Fruit fly (Drosophila melanogaster) whole organism, embryonic: ENCODE data around the gene Bdp1.

ENCODE experiments used
- B-H1 ChIP-seq: fragments of 200-800 bp; sonication (Bioruptor generic); IDR thresholded peaks from 3 replicates; pipeline ENCODE4 v1.3.6; 2022; ENCODE audit warnings: missing biosample characterization, missing genetic modification characterization
- CG10147 ChIP-seq: fragments of 200-800 bp; sonication (Bioruptor generic); optimal IDR thresholded peaks from 2 replicates; lab custom pipeline; 2019; ENCODE audit warnings: missing biosample characterization, mild to moderate bottlenecking, missing genetic modification characterization, moderate library complexity
- CG10209 ChIP-seq: fragments of 200-800 bp; sonication (Bioruptor generic); optimal IDR thresholded peaks from 3 replicates; lab custom pipeline; 2017; ENCODE audit warnings: missing biosample characterization, mild to moderate bottlenecking, missing genetic modification characterization, missing genetic modification reagents
- CG1024 ChIP-seq: fragments of 200-800 bp; sonication (Bioruptor generic); IDR thresholded peaks from 2 replicates; pipeline ENCODE4 v1.3.6; 2022; ENCODE audit warnings: missing biosample characterization, missing genetic modification characterization
- CG10321 ChIP-seq: fragments of 200-800 bp; sonication (Bioruptor generic); IDR thresholded peaks from 2 replicates; pipeline ENCODE4 v1.3.6; 2022; ENCODE audit warnings: missing biosample characterization, missing genetic modification characterization
- CG12391 ChIP-seq: fragments of 200-800 bp; sonication (Bioruptor generic); optimal IDR thresholded peaks from 3 replicates; lab custom pipeline; 2018; ENCODE audit warnings: missing biosample characterization, mild to moderate bottlenecking, missing genetic modification characterization, moderate library complexity
- CG12744 ChIP-seq: fragments of 200-800 bp; sonication (Bioruptor generic); optimal IDR thresholded peaks from 2 replicates; lab custom pipeline; 2016; ENCODE audit warnings: missing biosample characterization, missing genetic modification characterization
- CG12769 ChIP-seq: fragments of 200-800 bp; sonication (Bioruptor generic); optimal IDR thresholded peaks from 2 replicates; lab custom pipeline; 2019; ENCODE audit warnings: missing biosample characterization, mild to moderate bottlenecking, missing genetic modification characterization, moderate library complexity
- CG1529 ChIP-seq: fragments of 200-800 bp; sonication (Bioruptor generic); optimal IDR thresholded peaks from 3 replicates; lab custom pipeline; 2018; ENCODE audit warnings: missing biosample characterization, missing genetic modification characterization
- CG17359 ChIP-seq: fragments of 200-800 bp; sonication (Bioruptor generic); optimal IDR thresholded peaks from 3 replicates; lab custom pipeline; 2018; ENCODE audit warnings: missing biosample characterization, mild to moderate bottlenecking, missing genetic modification characterization, moderate library complexity
- CG17912 ChIP-seq: fragments of 200-800 bp; sonication (Bioruptor generic); optimal IDR thresholded peaks from 2 replicates; lab custom pipeline; 2018; ENCODE audit warnings: missing biosample characterization, mild to moderate bottlenecking, missing genetic modification characterization
- CG1792 ChIP-seq: fragments of 200-800 bp; sonication (Bioruptor generic); optimal IDR thresholded peaks from 2 replicates; lab custom pipeline; 2016; ENCODE audit warnings: missing biosample characterization, missing genetic modification characterization
- CG18619 ChIP-seq: fragments of 200-800 bp; sonication (Bioruptor generic); optimal IDR thresholded peaks from 3 replicates; lab custom pipeline; 2017; ENCODE audit warnings: missing biosample characterization, mild to moderate bottlenecking, missing genetic modification characterization
- CG2116 ChIP-seq: fragments of 200-800 bp; sonication (Bioruptor generic); optimal IDR thresholded peaks from 3 replicates; lab custom pipeline; 2018; ENCODE audit warnings: missing biosample characterization, mild to moderate bottlenecking, missing genetic modification characterization
- CG32767 ChIP-seq: fragments of 200-800 bp; sonication (Bioruptor generic); IDR thresholded peaks from 2 replicates; pipeline ENCODE4 v1.3.6; 2022; ENCODE audit warnings: missing biosample characterization, missing genetic modification characterization
- CG3281 ChIP-seq: fragments of 200-800 bp; sonication (Bioruptor generic); optimal IDR thresholded peaks from 3 replicates; lab custom pipeline; 2017; ENCODE audit warnings: missing biosample characterization, mild to moderate bottlenecking, missing genetic modification characterization
- CG33213 ChIP-seq: fragments of 200-800 bp; sonication (Bioruptor generic); optimal IDR thresholded peaks from 3 replicates; lab custom pipeline; 2016; ENCODE audit warnings: missing biosample characterization, missing genetic modification characterization
- CG4854 ChIP-seq: fragments of 200-800 bp; sonication (Bioruptor generic); optimal IDR thresholded peaks from 2 replicates; lab custom pipeline; 2016; ENCODE audit warnings: missing biosample characterization, missing genetic modification characterization, inconsistent platforms
- CG6854 ChIP-seq: fragments of 200-800 bp; sonication (Bioruptor generic); optimal IDR thresholded peaks from 3 replicates; lab custom pipeline; 2017; ENCODE audit warnings: missing biosample characterization, mild to moderate bottlenecking, missing genetic modification characterization
- CG7928 ChIP-seq: fragments of 200-800 bp; sonication (Bioruptor generic); optimal IDR thresholded peaks from 2 replicates; lab custom pipeline; 2017; ENCODE audit warnings: missing biosample characterization, mild to moderate bottlenecking, missing genetic modification characterization
- CG8359 ChIP-seq: fragments of 200-800 bp; sonication (Bioruptor generic); optimal IDR thresholded peaks from 2 replicates; lab custom pipeline; 2017; ENCODE audit warnings: missing biosample characterization, mild to moderate bottlenecking, missing genetic modification characterization, borderline replicate concordance
- CG8388 ChIP-seq: fragments of 200-800 bp; sonication (Bioruptor generic); optimal IDR thresholded peaks from 2 replicates; lab custom pipeline; 2019; ENCODE audit warnings: missing biosample characterization, mild to moderate bottlenecking, missing genetic modification characterization, moderate library complexity
- CG8478 ChIP-seq: fragments of >200 bp; optimal IDR thresholded peaks from 2 replicates; lab custom pipeline; 2018
- CG9876 ChIP-seq: fragments of 200-800 bp; sonication (Bioruptor generic); optimal IDR thresholded peaks from 2 replicates; lab custom pipeline; 2016; ENCODE audit warnings: missing biosample characterization, missing genetic modification characterization
- Chrac-16 ChIP-seq: fragments of 200-800 bp; sonication (Bioruptor generic); optimal IDR thresholded peaks from 3 replicates; lab custom pipeline; 2016; ENCODE audit warnings: missing biosample characterization, missing genetic modification characterization
- Drgx ChIP-seq: fragments of 200-800 bp; sonication (Bioruptor generic); IDR thresholded peaks from 2 replicates; pipeline ENCODE4 v1.3.6; 2022; ENCODE audit warnings: missing biosample characterization, missing genetic modification characterization
- Gug ChIP-seq: fragments of 200-800 bp; sonication (Bioruptor generic); IDR thresholded peaks from 4 replicates; pipeline ENCODE4 v1.3.6; 2022; ENCODE audit warnings: missing biosample characterization, missing genetic modification characterization
- Myb ChIP-seq: fragments of 200-800 bp; sonication (Bioruptor generic); optimal IDR thresholded peaks from 2 replicates; lab custom pipeline; 2016; ENCODE audit warnings: missing biosample characterization, missing genetic modification characterization
- PHDP ChIP-seq: fragments of 200-800 bp; sonication (Bioruptor generic); optimal IDR thresholded peaks from 3 replicates; lab custom pipeline; 2018; ENCODE audit warnings: missing biosample characterization, mild to moderate bottlenecking, missing genetic modification characterization, moderate library complexity
- Sox102F ChIP-seq: fragments of 200-800 bp; sonication (Bioruptor generic); optimal IDR thresholded peaks from 2 replicates; lab custom pipeline; 2018; ENCODE audit warnings: missing biosample characterization, mild to moderate bottlenecking, missing genetic modification characterization, moderate library complexity
- ap ChIP-seq: fragments of 200-800 bp; sonication (Bioruptor generic); IDR thresholded peaks from 2 replicates; pipeline ENCODE4 v1.3.6; 2022; ENCODE audit warnings: missing biosample characterization, missing genetic modification characterization
- chif ChIP-seq, 2 experiments: fragments of 200-800 bp; sonication (Bioruptor generic); optimal IDR thresholded peaks; 3 replicates each; lab custom pipeline; 2016; ENCODE audit warnings: missing biosample characterization in 2 of 2, missing genetic modification characterization in 2 of 2
- dm ChIP-seq: fragments of 200-800 bp; sonication (Bioruptor generic); optimal IDR thresholded peaks from 3 replicates; lab custom pipeline; 2016; ENCODE audit warnings: missing biosample characterization, missing genetic modification characterization
- ems ChIP-seq: fragments of 200-800 bp; sonication (Bioruptor generic); optimal IDR thresholded peaks from 3 replicates; lab custom pipeline; 2016; ENCODE audit warnings: missing biosample characterization, missing genetic modification characterization
- fd64A ChIP-seq: fragments of 200-800 bp; sonication (Bioruptor generic); optimal IDR thresholded peaks from 3 replicates; lab custom pipeline; 2018; ENCODE audit warnings: missing biosample characterization, mild to moderate bottlenecking, missing genetic modification characterization
- gem ChIP-seq: fragments of 200-800 bp; sonication (Bioruptor generic); optimal IDR thresholded peaks from 2 replicates; lab custom pipeline; 2019; ENCODE audit warnings: missing biosample characterization, mild to moderate bottlenecking, missing genetic modification characterization, moderate library complexity
- gsb-n ChIP-seq: fragments of 200-800 bp; sonication (Bioruptor generic); optimal IDR thresholded peaks from 3 replicates; lab custom pipeline; 2018; ENCODE audit warnings: missing biosample characterization, mild to moderate bottlenecking, missing genetic modification characterization
- hbn ChIP-seq: fragments of 200-800 bp; sonication (Bioruptor generic); IDR thresholded peaks from 2 replicates; pipeline ENCODE4 v1.3.6; 2022; ENCODE audit warnings: missing biosample characterization, missing genetic modification characterization; ENCODE audit not compliant: partially characterized antibody
- nmo ChIP-seq: fragments of 200-800 bp; sonication (Bioruptor generic); optimal IDR thresholded peaks from 2 replicates; lab custom pipeline; 2018; ENCODE audit warnings: missing biosample characterization, mild to moderate bottlenecking, missing genetic modification characterization, moderate library complexity
- odd ChIP-seq: fragments of 200-800 bp; sonication (Bioruptor generic); optimal IDR thresholded peaks from 2 replicates; lab custom pipeline; 2017; ENCODE audit warnings: missing biosample characterization, mild to moderate bottlenecking, missing genetic modification characterization
- ranshi ChIP-seq: fragments of 200-800 bp; sonication (Bioruptor generic); IDR thresholded peaks from 2 replicates; pipeline ENCODE4 v1.3.6; 2022; ENCODE audit warnings: missing biosample characterization, missing genetic modification characterization
- sens ChIP-seq: fragments of 200-800 bp; sonication (Bioruptor generic); peaks from one replicate; lab custom pipeline; 2016; ENCODE audit warnings: missing biosample characterization, missing genetic modification characterization
- sens-2 ChIP-seq: fragments of 200-800 bp; sonication (Bioruptor generic); IDR thresholded peaks from 2 replicates; pipeline ENCODE4 v1.3.6; 2022; ENCODE audit warnings: missing biosample characterization, missing genetic modification characterization
- tio ChIP-seq: fragments of 200-800 bp; sonication (Bioruptor generic); optimal IDR thresholded peaks from 2 replicates; lab custom pipeline; 2017; ENCODE audit warnings: missing biosample characterization, missing genetic modification characterization, inconsistent platforms
- twi ChIP-seq: fragments of 200-800 bp; optimal IDR thresholded peaks from 2 replicates; lab custom pipeline; 2019; ENCODE audit warnings: missing biosample characterization, mild to moderate bottlenecking, missing genetic modification characterization, moderate library complexity
- vfl ChIP-seq: fragments of 200-800 bp; sonication (Bioruptor generic); optimal IDR thresholded peaks from 2 replicates; lab custom pipeline; 2016; ENCODE audit warnings: missing biosample characterization, missing genetic modification characterization
- wdn ChIP-seq: fragments of 200-800 bp; sonication (Bioruptor generic); IDR thresholded peaks from 2 replicates; pipeline ENCODE4 v1.3.6; 2022; ENCODE audit warnings: missing biosample characterization, missing genetic modification characterization
- zfh2 ChIP-seq: fragments of 200-800 bp; sonication (Bioruptor generic); optimal IDR thresholded peaks from 2 replicates; lab custom pipeline; 2016; ENCODE audit warnings: missing biosample characterization, missing genetic modification characterization

Bdp1 gene

dm6 chr2L:13398614-13399161 lies 25.0 kb upstream of the Bdp1 start, which contains the start of the genes CG10859 and CG7110 (continued):
- TF ChIP-seq CG2116 (GFP tag; lab: Kevin White, UChicago) (peak; percentile 40), CG8359 (GFP tag; lab: Kevin White, UChicago) (peak; percentile 38), CG6854 (no peak), PHDP (tag; lab: Kevin White, UChicago) (peak; percentile 68), chif (GFP tag; optimal IDR thresholded peaks at IDR 0.05; lab: Kevin White, UChicago) (no peak), CG10209 (peak; percentile 41), CG3281 (GFP tag; lab: Kevin White, UChicago) (peak; percentile 69), CG17912 (peak; percentile 56), CG12391 (peak; percentile 55), tio (GFP tag; lab: Kevin White, UChicago) (no peak), Myb (peak; percentile 29), fd64A (GFP tag; lab: Kevin White, UChicago) (no peak)

dm6 chr2L:13397393-13397792 lies 23.7 kb upstream of the Bdp1 start:
- TF ChIP-seq zfh2 (GFP tag; lab: Kevin White, UChicago) (no peak), PHDP (tag; lab: Kevin White, UChicago) (no peak), CG4854 (no peak), ap (GFP tag; lab: Robert Waterston, UW) (no peak), Gug (GFP tag; lab: Robert Waterston, UW) (no peak), CG2116 (GFP tag; lab: Kevin White, UChicago) (no peak), CG1792 (GFP tag; lab: Kevin White, UChicago) (no peak), CG8388 (GFP tag; lab: Kevin White, UChicago) (no peak), gsb-n (tag; lab: Kevin White, UChicago) (no peak), CG12744 (GFP tag; lab: Kevin White, UChicago) (no peak), ems (GFP tag; lab: Kevin White, UChicago) (no peak), hbn (no peak), CG32767 (GFP tag; lab: Robert Waterston, UW) (no peak), vfl (GFP tag; lab: Kevin White, UChicago) (no peak), Sox102F (GFP tag; lab: Kevin White, UChicago) (no peak), CG1529 (GFP tag; lab: Kevin White, UChicago) (no peak), CG10321 (GFP tag; lab: Robert Waterston, UW) (no peak), nmo (GFP tag; lab: Kevin White, UChicago) (no peak), odd (GFP tag; lab: Kevin White, UChicago) (no peak), CG10147 (GFP tag; lab: Kevin White, UChicago) (no peak)

dm6 chr2L:13396084-13396483 lies 22.4 kb upstream of the Bdp1 start, which contains the start of gene CG16957:
Gene CG16957, minus strand, starts transcription at chr2L:13396184.
- no peak for TF ChIP-seq twi (tag; lab: Kevin White, UChicago)

dm6 chr2L:13394903-13395302 lies 21.2 kb upstream of the Bdp1 start, which contains the start of gene RpL24:
Gene RpL24, minus strand, starts transcription at chr2L:13395131.
- TF ChIP-seq sens (GFP tag; lab: Kevin White, UChicago) (peak; percentile 97), CG17359 (tag; lab: Kevin White, UChicago) (peak; percentile 92), CG7928 (GFP tag; lab: Kevin White, UChicago) (peak; percentile 72), B-H1 (peak; percentile 53; the same call in 1 of the 3 replicates), Chrac-16 (peak; percentile 71), sens-2 (peak; percentile 91), CG18619 (GFP tag; lab: Kevin White, UChicago) (peak; percentile 95), CG33213 (peak; percentile 97), CG8478 (no peak), CG1024 (GFP tag; lab: Robert Waterston, UW) (peak; percentile 77), dm (GFP tag; lab: Kevin White, UChicago) (peak; percentile 99), CG12769 (tag; lab: Kevin White, UChicago) (no peak), ranshi (GFP tag; lab: Robert Waterston, UW) (peak; percentile 88), CG9876 (GFP tag; lab: Kevin White, UChicago) (peak; percentile 88), wdn (GFP tag; lab: Robert Waterston, UW) (peak; percentile 83), gem (tag; lab: Kevin White, UChicago) (peak; percentile 80), Drgx (peak; percentile 36)
